Worm (Caenorhabditis elegans): Measurements from ENCODE around the gene F28H7.8.

Gene F28H7.8

ce11 chrV:10715158-10716152 lies 43.3 kb upstream of the F28H7.8 start (continued):
- TF ChIP-seq ztf-22 (GFP tag; optimal IDR thresholded peaks at IDR 0.05), result peak; percentile 92
- peak; percentile 49 for TF ChIP-seq tbp1 (GFP tag; optimal IDR thresholded peaks at IDR 0.05)
- no peak for TF ChIP-seq B0019.2 (GFP tag; conservative IDR thresholded peaks at IDR 0.05)
- 0 out of 2 replicates have a peak, but pooled peaks have one; percentile 50 for TF ChIP-seq sea-2 (GFP tag; IDR thresholded peaks at IDR 0.05)
- TF ChIP-seq B0035.1 (tag; optimal IDR thresholded peaks at IDR 0.05), result no peak
- peak; percentile 81 for TF ChIP-seq let-526 (GFP tag; IDR thresholded peaks at IDR 0.05)
- TF ChIP-seq madf-8 (GFP tag; conservative IDR thresholded peaks at IDR 0.05), result no peak
- TF ChIP-seq ceh-40 (GFP tag; IDR thresholded peaks at IDR 0.05), result no peak
- peak; percentile 96 for TF ChIP-seq somi-1 (GFP tag; optimal IDR thresholded peaks at IDR 0.05)
- no peak for TF ChIP-seq ets-4 (GFP tag; optimal IDR thresholded peaks at IDR 0.05)
- TF ChIP-seq Y53F4B.3 (GFP tag; IDR thresholded peaks at IDR 0.05), result no peak
- TF ChIP-seq tlf-1 (GFP tag; optimal IDR thresholded peaks at IDR 0.05), result peak; percentile 29
- no peak for TF ChIP-seq die-1 (tag; optimal IDR thresholded peaks at IDR 0.05)
- TF ChIP-seq egl-44 (GFP tag; IDR thresholded peaks at IDR 0.05), result peak; percentile 74; the same call in 1 of the 2 replicates
- peak; percentile 62 for TF ChIP-seq hmg-1.2 (GFP tag; IDR thresholded peaks at IDR 0.05)
- TF ChIP-seq ceh-91 (GFP tag; IDR thresholded peaks at IDR 0.05), result no peak
- TF ChIP-seq madf-3 (GFP tag; IDR thresholded peaks at IDR 0.05), result no peak; the same call in 1 of the 2 replicates
- TF ChIP-seq F10E7.11 (tag; optimal IDR thresholded peaks at IDR 0.05), result peak; percentile 57
- no peak for TF ChIP-seq mel-28 (tag; optimal IDR thresholded peaks at IDR 0.05; ENCODE audit: borderline replicate concordance)
- TF ChIP-seq D2030.7 (GFP tag; IDR thresholded peaks at IDR 0.05), result no peak
- no peak for TF ChIP-seq akir-1 (GFP tag; optimal IDR thresholded peaks at IDR 0.05)
- TF ChIP-seq dpff-1 (tag; optimal IDR thresholded peaks at IDR 0.05), result no peak
- peak; percentile 94 for TF ChIP-seq egrh-3 (GFP tag; IDR thresholded peaks at IDR 0.05)
- no peak for TF ChIP-seq nfya-2 (GFP tag; IDR thresholded peaks at IDR 0.05)
- TF ChIP-seq rec-8 (tag; optimal IDR thresholded peaks at IDR 0.05), result no peak
- peak; percentile 94 for TF ChIP-seq chd-7 (tag; optimal IDR thresholded peaks at IDR 0.05)
- TF ChIP-seq ztf-25 (GFP tag; IDR thresholded peaks at IDR 0.05), result no peak
- no peak for TF ChIP-seq F57C9.4 (tag; optimal IDR thresholded peaks at IDR 0.05)
- TF ChIP-seq lin-26 (GFP tag; IDR thresholded peaks at IDR 0.05), result peak; percentile 80; the same call in 1 of the 2 replicates
- peak; percentile 78 for TF ChIP-seq attf-5 (GFP tag; optimal IDR thresholded peaks at IDR 0.05)
- TF ChIP-seq rcor-1 (GFP tag; IDR thresholded peaks at IDR 0.05), result peak; percentile 67
- TF ChIP-seq lsy-27 (tag; optimal IDR thresholded peaks at IDR 0.05; ENCODE audit: borderline replicate concordance, insufficient read depth), result no peak
- peak; percentile 33 for TF ChIP-seq zim-3 (tag; optimal IDR thresholded peaks at IDR 0.05)
- no peak for TF ChIP-seq bed-1 (GFP tag; IDR thresholded peaks at IDR 0.05)
- TF ChIP-seq dpl-1 (GFP tag; optimal IDR thresholded peaks at IDR 0.05), result no peak

- TF ChIP-seq lin-54 (GFP tag; optimal IDR thresholded peaks at IDR 0.05) (no peak), mel-28 (tag; optimal IDR thresholded peaks at IDR 0.05; ENCODE audit: borderline replicate concordance) (no peak), Y53F4B.3 (GFP tag; IDR thresholded peaks at IDR 0.05) (no peak), let-526 (GFP tag; IDR thresholded peaks at IDR 0.05) (no peak), F37B4.10 (GFP tag; IDR thresholded peaks at IDR 0.05) (no peak), ceh-27 (GFP tag; optimal IDR thresholded peaks at IDR 0.05) (no peak), zfh-2 (GFP tag; conservative IDR thresholded peaks at IDR 0.05) (peak; percentile 82), tlf-1 (GFP tag; optimal IDR thresholded peaks at IDR 0.05) (no peak), tbx-9 (tag; optimal IDR thresholded peaks at IDR 0.05; ENCODE audit: borderline replicate concordance) (no peak), ztf-25 (GFP tag; IDR thresholded peaks at IDR 0.05) (no peak), snpc-4 (GFP tag; optimal IDR thresholded peaks at IDR 0.05) (no peak), snpc-4 (tag; optimal IDR thresholded peaks at IDR 0.05) (no peak), cebp-1 (GFP tag; IDR thresholded peaks at IDR 0.05) (no peak; the same call in 1 of the 2 replicates), cebp-1 (tag; optimal IDR thresholded peaks at IDR 0.05) (peak; percentile 32)
Observed at ce11 chrV:10716865-10717713, 41.7 kb upstream of the F28H7.8 start.
